Worm (Caenorhabditis elegans): ENCODE results near the gene F37C4.8.
"Not testable (repeated sequence)": the region's sequence is repeated elsewhere in the genome, so short reads cannot be mapped to it uniquely, and the experiment has no call there.

The F37C4.8 gene

DNA sequence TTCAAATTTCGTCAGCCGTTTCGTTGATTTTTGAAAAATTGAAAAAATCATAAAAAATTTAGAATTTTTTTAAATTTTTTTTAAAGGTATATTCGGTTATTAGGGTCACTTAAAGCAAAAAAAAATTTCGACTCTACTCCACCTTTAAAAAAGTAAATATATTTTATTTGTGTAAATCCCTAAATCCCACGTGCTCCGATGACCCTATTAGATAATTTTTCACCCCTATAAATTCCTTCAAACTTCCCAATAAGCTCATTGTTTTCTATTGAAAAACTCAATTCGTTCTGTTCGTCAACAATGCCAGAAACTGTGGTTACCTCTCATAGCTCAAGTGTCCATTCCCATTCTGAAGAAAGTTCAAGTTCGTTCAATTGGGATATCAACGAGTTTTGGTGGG is 31.6 kb upstream of the F37C4.8 start, which contains the start of gene F56D6.20:
TSS of gene F56D6.20 (plus strand) at position 301 of the 400 bp plus-strand sequence.
- no peak for TF ChIP-seq snpc-4 (tag; optimal IDR thresholded peaks at IDR 0.05)
- TF ChIP-seq ham-2 (GFP tag; optimal IDR thresholded peaks at IDR 0.05): no peak
- TF ChIP-seq blmp-1 (tag; optimal IDR thresholded peaks at IDR 0.05): no peak
- TF ChIP-seq mab-5 (tag; optimal IDR thresholded peaks at IDR 0.05): no peak
- no peak for TF ChIP-seq flh-1 (GFP tag; optimal IDR thresholded peaks at IDR 0.05)
- TF ChIP-seq pha-4 (tag; optimal IDR thresholded peaks at IDR 0.05): no peak
- no peak for TF ChIP-seq cnd-1 (tag; optimal IDR thresholded peaks at IDR 0.05)
- no peak for TF ChIP-seq tbx-8 (GFP tag; optimal IDR thresholded peaks at IDR 0.05)
- no peak for TF ChIP-seq ceh-83 (GFP tag; optimal IDR thresholded peaks at IDR 0.05)
- no peak for TF ChIP-seq lin-32 (GFP tag; optimal IDR thresholded peaks at IDR 0.05)
- TF ChIP-seq elt-1 (tag; optimal IDR thresholded peaks at IDR 0.05; ENCODE audit: borderline replicate concordance, insufficient read depth): no peak
- TF ChIP-seq bed-3 (GFP tag; optimal IDR thresholded peaks at IDR 0.05): no peak
- TF ChIP-seq ceh-39 (tag; optimal IDR thresholded peaks at IDR 0.05): no peak
- no peak for TF ChIP-seq elt-3 (tag; optimal IDR thresholded peaks at IDR 0.05)
- no peak for TF ChIP-seq nhr-2 (tag; optimal IDR thresholded peaks at IDR 0.05)
- no peak for TF ChIP-seq lsy-2 (tag; optimal IDR thresholded peaks at IDR 0.05)
- TF ChIP-seq zip-8 (tag; optimal IDR thresholded peaks at IDR 0.05): no peak
- TF ChIP-seq mep-1 (tag; optimal IDR thresholded peaks at IDR 0.05): no peak
- TF ChIP-seq ces-1 (GFP tag; optimal IDR thresholded peaks at IDR 0.05): no peak
- no peak for TF ChIP-seq ztf-11 (tag; optimal IDR thresholded peaks at IDR 0.05)

DNA sequence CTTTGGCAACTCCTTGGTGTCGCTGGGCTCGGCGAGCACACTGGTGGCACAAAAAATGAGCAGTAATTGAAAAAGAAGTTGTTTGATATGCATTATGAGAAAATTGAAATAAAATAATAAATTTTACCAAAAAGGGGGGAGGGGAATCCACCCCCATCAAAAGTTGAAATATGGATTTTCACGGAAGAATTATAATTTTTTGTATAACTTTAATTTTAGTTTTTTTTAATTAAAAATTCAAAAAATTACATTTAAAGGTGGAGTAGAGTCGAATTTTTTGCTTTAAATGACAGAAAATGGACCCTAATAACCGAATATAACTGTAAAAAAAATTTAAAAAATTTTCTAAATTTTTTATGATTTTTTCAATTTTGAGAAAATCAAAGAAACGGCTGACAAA is 30.8 kb upstream of the F37C4.8 start, which contains the start of gene F56D6.18:
TSS of gene F56D6.18 (minus strand) at position 101 of the 400 bp plus-strand sequence.
- not testable (repeated sequence) for TF ChIP-seq pha-4, lin-13, elt-3 (tag; optimal IDR thresholded peaks at IDR 0.05)

DNA sequence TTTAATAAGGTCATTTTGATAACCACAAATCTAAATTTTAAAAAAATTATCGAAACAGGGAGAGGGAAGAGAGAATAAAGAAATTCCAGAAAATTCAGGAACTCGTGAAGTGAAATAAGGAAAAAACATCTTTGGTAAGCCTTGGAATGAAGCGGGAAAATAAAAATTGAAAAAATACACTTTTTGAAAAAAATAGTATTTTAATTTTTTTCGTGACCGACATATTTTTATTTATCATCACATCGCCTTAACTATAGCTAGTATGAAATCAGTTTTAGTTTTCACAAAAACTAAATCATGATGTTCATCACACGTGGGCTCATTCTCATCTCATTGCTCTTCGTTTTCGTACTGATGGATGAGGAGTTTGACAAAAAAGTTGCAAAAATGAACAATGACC is 28.1 kb upstream of the F37C4.8 start, which contains the start of gene F56D6.13:
TSS of gene F56D6.13 (plus strand) at position 301 of the 400 bp plus-strand sequence.
- no peak for TF ChIP-seq nhr-76 (tag; optimal IDR thresholded peaks at IDR 0.05)
- no peak for TF ChIP-seq zip-8 (tag; optimal IDR thresholded peaks at IDR 0.05)
- no peak for TF ChIP-seq nhr-28 (tag; optimal IDR thresholded peaks at IDR 0.05)
- no peak for TF ChIP-seq nhr-2 (tag; optimal IDR thresholded peaks at IDR 0.05)
- no peak for TF ChIP-seq blmp-1 (tag; optimal IDR thresholded peaks at IDR 0.05)
- TF ChIP-seq unc-62 (GFP tag; optimal IDR thresholded peaks at IDR 0.05): no peak
- no peak for TF ChIP-seq ztf-11 (tag; optimal IDR thresholded peaks at IDR 0.05)
- no peak for TF ChIP-seq tbx-8 (GFP tag; optimal IDR thresholded peaks at IDR 0.05)
- TF ChIP-seq pha-4 (tag; optimal IDR thresholded peaks at IDR 0.05): no peak
- no peak for TF ChIP-seq flh-1 (GFP tag; optimal IDR thresholded peaks at IDR 0.05)
- no peak for TF ChIP-seq sem-2 (GFP tag; optimal IDR thresholded peaks at IDR 0.05)
- no peak for TF ChIP-seq unc-39 (tag; optimal IDR thresholded peaks at IDR 0.05)
- no peak for TF ChIP-seq ceh-83 (GFP tag; optimal IDR thresholded peaks at IDR 0.05)
- TF ChIP-seq nhr-12 (tag; optimal IDR thresholded peaks at IDR 0.05): no peak

- TF ChIP-seq nhr-76 (tag; optimal IDR thresholded peaks at IDR 0.05): no peak
- TF ChIP-seq sptf-1 (tag; optimal IDR thresholded peaks at IDR 0.05): no peak
- no peak for TF ChIP-seq elt-3 (tag; optimal IDR thresholded peaks at IDR 0.05)
- no peak for TF ChIP-seq unc-62 (GFP tag; optimal IDR thresholded peaks at IDR 0.05)
- TF ChIP-seq zip-8 (tag; optimal IDR thresholded peaks at IDR 0.05): no peak
- no peak for TF ChIP-seq mls-2 (tag; optimal IDR thresholded peaks at IDR 0.05)
- TF ChIP-seq blmp-1 (tag; optimal IDR thresholded peaks at IDR 0.05): no peak
- no peak for TF ChIP-seq ceh-39 (tag; optimal IDR thresholded peaks at IDR 0.05)
- TF ChIP-seq lin-13 (tag; optimal IDR thresholded peaks at IDR 0.05): no peak
- TF ChIP-seq hlh-1 (tag; optimal IDR thresholded peaks at IDR 0.05): no peak
- TF ChIP-seq nhr-28 (tag; optimal IDR thresholded peaks at IDR 0.05): no peak
- TF ChIP-seq lsy-2 (tag; optimal IDR thresholded peaks at IDR 0.05): no peak
Measured at ce11 chrIV:3907506-3908188, 26.6 kb upstream of the F37C4.8 start, which contains the start of the genes F56D6.22 and F56D6.12. Gene F56D6.22 (minus strand): TSS chrIV:3907606. Gene F56D6.12 (plus strand): TSS chrIV:3908138.

ce11 chrIV:3906393-3906792 is 25.4 kb upstream of the F37C4.8 start, which contains the start of gene F56D6.11:
Gene F56D6.11 (minus strand): TSS chrIV:3906493.
- TF ChIP-seq elt-1 (tag; optimal IDR thresholded peaks at IDR 0.05; ENCODE audit: borderline replicate concordance, insufficient read depth): no peak
- TF ChIP-seq ces-1 (GFP tag; optimal IDR thresholded peaks at IDR 0.05): no peak
- TF ChIP-seq blmp-1 (tag; optimal IDR thresholded peaks at IDR 0.05): no peak
- TF ChIP-seq M03D4.4 (tag; optimal IDR thresholded peaks at IDR 0.05): no peak
- no peak for TF ChIP-seq ceh-43 (GFP tag; optimal IDR thresholded peaks at IDR 0.05)
- TF ChIP-seq unc-62 (GFP tag; optimal IDR thresholded peaks at IDR 0.05): no peak
- no peak for TF ChIP-seq zip-8 (tag; optimal IDR thresholded peaks at IDR 0.05)
- TF ChIP-seq sem-2 (GFP tag; optimal IDR thresholded peaks at IDR 0.05): no peak
- no peak for TF ChIP-seq drap-1 (GFP tag; optimal IDR thresholded peaks at IDR 0.05)
- no peak for TF ChIP-seq mls-2 (tag; optimal IDR thresholded peaks at IDR 0.05)
- no peak for TF ChIP-seq elt-3 (tag; optimal IDR thresholded peaks at IDR 0.05)
- no peak for TF ChIP-seq ham-2 (GFP tag; optimal IDR thresholded peaks at IDR 0.05)
- no peak for TF ChIP-seq lin-32 (GFP tag; optimal IDR thresholded peaks at IDR 0.05)
- no peak for TF ChIP-seq mep-1 (tag; optimal IDR thresholded peaks at IDR 0.05)
- no peak for TF ChIP-seq bed-3 (GFP tag; optimal IDR thresholded peaks at IDR 0.05)
- no peak for TF ChIP-seq ceh-83 (GFP tag; optimal IDR thresholded peaks at IDR 0.05)
